Worm (Caenorhabditis elegans) whole organism, L1 larva: ENCODE measurements around the gene C13G5.2.
A peak's percentile ranks its signal among the peaks of the same experiment; 100 is the strongest.

Experiments used
- C04F5.9 ChIP-seq: sonication (generic microtip); optimal IDR thresholded peaks from 2 replicates; lab custom pipeline; 2016; ENCODE audit warnings: missing genetic modification characterization, missing compliant biosample characterization
- C34B4.2 ChIP-seq: sonication (generic microtip); optimal IDR thresholded peaks from 2 replicates; lab custom pipeline; 2017; ENCODE audit warnings: mild to moderate bottlenecking, missing genetic modification characterization, missing compliant biosample characterization
- Y116A8C.19 ChIP-seq: sonication (generic microtip); optimal IDR thresholded peaks from 2 replicates; lab custom pipeline; 2016; ENCODE audit warnings: missing compliant biosample characterization, missing genetic modification characterization, borderline replicate concordance
- aha-1 ChIP-seq: fragments of 150-350 bp; optimal IDR thresholded peaks from 2 replicates; lab custom pipeline; 2014; ENCODE audit warnings: missing biosample characterization, missing genetic modification characterization
- alr-1 ChIP-seq: fragments of 200-800 bp; sonication (Bioruptor generic); optimal IDR thresholded peaks from 2 replicates; lab custom pipeline; 2018; ENCODE audit warnings: borderline replicate concordance, mild to moderate bottlenecking, missing genetic modification characterization, missing compliant biosample characterization
- aly-2 ChIP-seq: fragments of 150-350 bp; optimal IDR thresholded peaks from 2 replicates; lab custom pipeline; 2014; ENCODE audit warnings: missing biosample characterization, missing genetic modification characterization
- ama-1 ChIP-seq: fragments of 150-350 bp; optimal IDR thresholded peaks from 2 replicates; lab custom pipeline; 2014
- ceh-82 ChIP-seq, 3 experiments: fragments of 150-350 bp in 1 of 3; sonication (generic microtip) in 2 of 3; optimal IDR thresholded peaks; 2 replicates each; lab custom pipeline; 2014 to 2017; ENCODE audit warnings: missing biosample characterization in 3 of 3, missing genetic modification characterization in 3 of 3
- ces-1 ChIP-seq: fragments of 150-350 bp; optimal IDR thresholded peaks from 2 replicates; lab custom pipeline; 2014; ENCODE audit warnings: missing biosample characterization, missing genetic modification reagents, missing genetic modification characterization
- dpl-1 ChIP-seq, 3 experiments: fragments of 150-350 bp in 2 of 3; sonication (generic microtip) in 1 of 3; optimal IDR thresholded peaks; 2 replicates each; lab custom pipeline; 2014 to 2017; ENCODE audit warnings: missing biosample characterization in 3 of 3, missing genetic modification characterization in 3 of 3, missing genetic modification reagents in 3 of 3
- efl-1 ChIP-seq, 4 experiments: fragments of 150-350 bp; optimal IDR thresholded peaks in 3 of 4; peaks in 1 of 4; 1 replicate in 1 of 4; 2 replicates in 3 of 4; lab custom pipeline; 2014; ENCODE audit warnings: missing biosample characterization in 2 of 4, missing genetic modification characterization in 2 of 4, missing genetic modification reagents in 2 of 4
- egl-27 ChIP-seq, 2 experiments: fragments of 150-350 bp in 1 of 2; sonication (generic microtip); optimal IDR thresholded peaks; 3 replicates each; lab custom pipeline; 2017 to 2018; ENCODE audit warnings: missing biosample characterization in 2 of 2, missing genetic modification characterization in 2 of 2, missing genetic modification reagents in 2 of 2
- elt-2 ChIP-seq: sonication (generic microtip); optimal IDR thresholded peaks from 2 replicates; lab custom pipeline; 2016; ENCODE audit warnings: missing genetic modification characterization, mild to moderate bottlenecking, inconsistent platforms, missing compliant biosample characterization, missing genetic modification reagents
- elt-3 ChIP-seq, 6 experiments: fragments of 150-350 bp in 1 of 6; sonication (generic microtip); optimal IDR thresholded peaks; 2 replicates each; lab custom pipeline; 2017 to 2018; ENCODE audit warnings: missing biosample characterization in 6 of 6, missing genetic modification characterization in 6 of 6, inconsistent platforms in 1 of 6
- fkh-10 ChIP-seq: sonication (generic microtip); optimal IDR thresholded peaks from 2 replicates; lab custom pipeline; 2017; ENCODE audit warnings: missing biosample characterization, missing genetic modification reagents, missing genetic modification characterization
- fkh-8 ChIP-seq: sonication (generic microtip); optimal IDR thresholded peaks from 2 replicates; lab custom pipeline; 2016; ENCODE audit warnings: mild to moderate bottlenecking, missing genetic modification characterization, missing compliant biosample characterization
- fos-1 ChIP-seq: fragments of 150-350 bp; optimal IDR thresholded peaks from 2 replicates; lab custom pipeline; 2014; ENCODE audit warnings: missing biosample characterization, missing genetic modification characterization
- grh-1 ChIP-seq: fragments of 200-800 bp; sonication (Bioruptor generic); IDR thresholded peaks from 2 replicates; pipeline ENCODE4 v1.3.6; 2022; ENCODE audit warnings: missing genetic modification reagents, missing genetic modification characterization, missing compliant biosample characterization
- hlh-17 ChIP-seq: fragments of 200-800 bp; sonication (Bioruptor generic); optimal IDR thresholded peaks from 2 replicates; lab custom pipeline; 2018; ENCODE audit warnings: missing genetic modification characterization, mild to moderate bottlenecking, missing compliant biosample characterization, moderate library complexity, borderline replicate concordance
- hlh-4 ChIP-seq: sonication (generic microtip); optimal IDR thresholded peaks from 2 replicates; lab custom pipeline; 2016; ENCODE audit warnings: mild to moderate bottlenecking, missing genetic modification characterization, missing compliant biosample characterization
- hpl-2 ChIP-seq: fragments of 150-350 bp; optimal IDR thresholded peaks from 2 replicates; lab custom pipeline; 2014; ENCODE audit warnings: missing biosample characterization, missing genetic modification reagents, missing genetic modification characterization
- irx-1 ChIP-seq: sonication (generic microtip); optimal IDR thresholded peaks from 2 replicates; lab custom pipeline; 2016; ENCODE audit warnings: missing genetic modification characterization, missing compliant biosample characterization
- isw-1 ChIP-seq: fragments of 200-800 bp; sonication (Bioruptor generic); IDR thresholded peaks from 2 replicates; pipeline ENCODE4 v1.3.6; 2022; ENCODE audit warnings: missing genetic modification characterization, missing compliant biosample characterization
- jun-1 ChIP-seq: fragments of 150-350 bp; optimal IDR thresholded peaks from 2 replicates; lab custom pipeline; 2014; ENCODE audit warnings: missing biosample characterization, missing genetic modification reagents, missing genetic modification characterization
- lin-15B ChIP-seq: fragments of 150-350 bp; sonication (generic microtip); optimal IDR thresholded peaks from 3 replicates; lab custom pipeline; 2014; ENCODE audit warnings: missing biosample characterization, missing genetic modification characterization
- lin-39 ChIP-seq: fragments of 150-350 bp; optimal IDR thresholded peaks from 2 replicates; lab custom pipeline; 2014; ENCODE audit warnings: missing biosample characterization, missing genetic modification reagents, missing genetic modification characterization
- lsy-2 ChIP-seq, 2 experiments: fragments of 150-350 bp; optimal IDR thresholded peaks; 2 replicates each; lab custom pipeline; 2014; ENCODE audit warnings: missing biosample characterization in 2 of 2, missing genetic modification characterization in 2 of 2
- mab-9 ChIP-seq: fragments of 200-800 bp; sonication (Bioruptor generic); IDR thresholded peaks from 2 replicates; pipeline ENCODE4 v1.3.6; 2022; ENCODE audit warnings: missing genetic modification reagents, missing genetic modification characterization, missing compliant biosample characterization
- mdl-1 ChIP-seq, 2 experiments: fragments of 150-350 bp; optimal IDR thresholded peaks; 2 replicates each; lab custom pipeline; 2014 to 2017; ENCODE audit warnings: missing biosample characterization in 2 of 2, missing genetic modification characterization in 2 of 2, inconsistent platforms in 1 of 2
- nhr-12 ChIP-seq: sonication (generic microtip); optimal IDR thresholded peaks from 2 replicates; lab custom pipeline; 2017; ENCODE audit warnings: missing biosample characterization, missing genetic modification characterization
- nhr-20 ChIP-seq: sonication (generic microtip); optimal IDR thresholded peaks from 2 replicates; lab custom pipeline; 2016; ENCODE audit warnings: mild to moderate bottlenecking, missing genetic modification characterization, missing compliant biosample characterization
- nhr-237 ChIP-seq: fragments of 150-350 bp; optimal IDR thresholded peaks from 2 replicates; lab custom pipeline; 2014; ENCODE audit warnings: missing biosample characterization, missing genetic modification characterization
- nhr-28 ChIP-seq: fragments of 150-350 bp; optimal IDR thresholded peaks from 2 replicates; lab custom pipeline; 2014; ENCODE audit warnings: missing biosample characterization, missing genetic modification characterization
- nhr-47 ChIP-seq: sonication (generic microtip); optimal IDR thresholded peaks from 2 replicates; lab custom pipeline; 2016; ENCODE audit warnings: mild to moderate bottlenecking, missing genetic modification characterization, moderate library complexity, missing compliant biosample characterization
- nhr-71 ChIP-seq: sonication (generic microtip); optimal IDR thresholded peaks from 2 replicates; lab custom pipeline; 2016; ENCODE audit warnings: mild to moderate bottlenecking, missing genetic modification characterization, moderate library complexity, missing compliant biosample characterization
- nhr-76 ChIP-seq: sonication (generic microtip); optimal IDR thresholded peaks from 2 replicates; lab custom pipeline; 2017; ENCODE audit warnings: missing biosample characterization, missing genetic modification characterization
- nhr-84 ChIP-seq: sonication (generic microtip); optimal IDR thresholded peaks from 2 replicates; lab custom pipeline; 2017; ENCODE audit warnings: missing biosample characterization, missing genetic modification characterization
- pag-3 ChIP-seq: sonication (generic microtip); optimal IDR thresholded peaks from 2 replicates; lab custom pipeline; 2017; ENCODE audit warnings: missing genetic modification characterization, mild to moderate bottlenecking, missing compliant biosample characterization, antibody characterized with exemption, borderline replicate concordance; ENCODE audit not compliant: insufficient read depth
- pax-3 ChIP-seq: fragments of 200-800 bp; sonication (Bioruptor generic); optimal IDR thresholded peaks from 2 replicates; lab custom pipeline; 2018; ENCODE audit warnings: mild to moderate bottlenecking, missing genetic modification characterization, moderate library complexity, missing compliant biosample characterization
- pqm-1 ChIP-seq: sonication (generic microtip); optimal IDR thresholded peaks from 3 replicates; lab custom pipeline; 2017; ENCODE audit warnings: missing biosample characterization, missing genetic modification characterization
- rnt-1 ChIP-seq: sonication (generic microtip); optimal IDR thresholded peaks from 2 replicates; lab custom pipeline; 2016; ENCODE audit warnings: mild to moderate bottlenecking, missing genetic modification characterization, moderate library complexity, missing compliant biosample characterization
- skn-1 ChIP-seq: fragments of 150-350 bp; optimal IDR thresholded peaks from 2 replicates; lab custom pipeline; 2014; ENCODE audit warnings: missing biosample characterization, missing genetic modification characterization
- snpc-4 ChIP-seq: fragments of 150-350 bp; optimal IDR thresholded peaks from 2 replicates; lab custom pipeline; 2014; ENCODE audit warnings: missing biosample characterization, missing genetic modification characterization
- sox-4 ChIP-seq: sonication (generic microtip); optimal IDR thresholded peaks from 2 replicates; lab custom pipeline; 2016; ENCODE audit warnings: missing genetic modification characterization, missing compliant biosample characterization
- swsn-7 ChIP-seq: sonication (generic microtip); optimal IDR thresholded peaks from 2 replicates; lab custom pipeline; 2016; ENCODE audit warnings: missing genetic modification characterization, missing compliant biosample characterization
- tlp-1 ChIP-seq: fragments of 150-350 bp; optimal IDR thresholded peaks from 2 replicates; lab custom pipeline; 2014; ENCODE audit warnings: missing biosample characterization, missing genetic modification characterization
- unc-130 ChIP-seq: fragments of 150-350 bp; optimal IDR thresholded peaks from 2 replicates; lab custom pipeline; 2017; ENCODE audit warnings: missing biosample characterization, missing genetic modification characterization, inconsistent platforms
- unc-30 ChIP-seq: sonication (generic microtip); optimal IDR thresholded peaks from 2 replicates; lab custom pipeline; 2017; ENCODE audit warnings: missing biosample characterization, missing genetic modification characterization
- unc-86 ChIP-seq: sonication (generic microtip); optimal IDR thresholded peaks from 2 replicates; lab custom pipeline; 2016; ENCODE audit warnings: missing genetic modification characterization, missing compliant biosample characterization
- xbp-1 ChIP-seq: sonication (generic microtip); optimal IDR thresholded peaks from 2 replicates; lab custom pipeline; 2016; ENCODE audit warnings: missing genetic modification characterization, missing compliant biosample characterization
- zag-1 ChIP-seq: fragments of 150-350 bp; optimal IDR thresholded peaks from 2 replicates; lab custom pipeline; 2014; ENCODE audit warnings: missing biosample characterization, missing genetic modification characterization
- ztf-11 ChIP-seq, 2 experiments: sonication (generic microtip); optimal IDR thresholded peaks; 2 replicates each; lab custom pipeline; 2016 to 2017; ENCODE audit warnings: missing genetic modification characterization in 2 of 2, missing biosample characterization in 1 of 2, missing compliant biosample characterization in 1 of 2
- ztf-4 ChIP-seq: fragments of 150-350 bp; optimal IDR thresholded peaks from 2 replicates; lab custom pipeline; 2014; ENCODE audit warnings: missing biosample characterization, missing genetic modification characterization

The C13G5.2 gene

DNA sequence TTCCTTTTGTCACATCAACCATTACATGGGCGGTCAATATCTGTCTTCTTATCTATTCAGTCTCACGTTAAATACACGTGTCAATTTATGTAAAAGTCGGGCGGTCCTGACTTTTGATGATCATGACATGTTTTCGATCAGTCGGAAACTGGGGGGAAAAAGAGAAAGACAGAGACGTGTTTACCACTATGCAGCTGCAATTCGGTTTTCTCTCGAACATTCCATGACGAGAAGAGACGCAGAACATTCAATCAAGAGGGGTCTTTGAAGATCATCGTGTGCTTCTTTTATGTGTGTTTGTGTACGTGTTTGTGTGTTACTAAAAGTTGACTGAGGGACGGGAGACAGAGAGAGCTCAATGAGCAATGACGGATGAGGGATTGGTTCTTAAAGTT is 40.1 kb upstream of the C13G5.2 start (continued):
- TF ChIP-seq fos-1 (tag; lab: Kevin White, UChicago) = peak; percentile 83
- TF ChIP-seq fkh-10 (GFP tag; lab: Kevin White, UChicago) = no peak
- TF ChIP-seq grh-1 (GFP tag; lab: Robert Waterston, UW) = peak; percentile 74
- peak; percentile 71 for TF ChIP-seq C04F5.9 (tag; lab: Kevin White, UChicago)
- TF ChIP-seq nhr-28 (tag; lab: Kevin White, UChicago) = no peak
- no peak for TF ChIP-seq unc-30 (tag; lab: Kevin White, UChicago)
- TF ChIP-seq lsy-2 (tag; optimal IDR thresholded peaks at IDR 0.05; lab: Kevin White, UChicago) = peak; percentile 80 to 90
- peak; percentile 66 for TF ChIP-seq nhr-237 (tag; lab: Kevin White, UChicago)
- no peak for TF ChIP-seq unc-86 (tag; lab: Kevin White, UChicago)
- peak; percentile 85 for TF ChIP-seq C34B4.2 (tag; lab: Kevin White, UChicago)
- peak; percentile 62; the same call in 1 of the 2 replicates for TF ChIP-seq mab-9
- no peak for TF ChIP-seq sox-4 (tag; lab: Kevin White, UChicago)
- peak; percentile 80 for TF ChIP-seq nhr-84 (tag; lab: Kevin White, UChicago)
- no peak for TF ChIP-seq hlh-4
- peak; percentile 55 for TF ChIP-seq pag-3 (tag; lab: Kevin White, UChicago)
- TF ChIP-seq isw-1 (GFP tag; lab: Robert Waterston, UW) = no peak
- no peak for TF ChIP-seq nhr-12 (tag; lab: Kevin White, UChicago)
- peak in 5 of 6 experiments; percentile 63 to 95 (median 91) for TF ChIP-seq elt-3 (tag; optimal IDR thresholded peaks at IDR 0.05; lab: Kevin White, UChicago)
- TF ChIP-seq mdl-1 (tag; optimal IDR thresholded peaks at IDR 0.05; lab: Kevin White, UChicago) = peak in 1 of 2 experiments; percentile 95
- TF ChIP-seq zag-1 (tag; lab: Kevin White, UChicago) = no peak
- peak; percentile 52 for TF ChIP-seq fkh-8 (tag; lab: Kevin White, UChicago)
- TF ChIP-seq xbp-1 (tag; lab: Kevin White, UChicago) = peak; percentile 88
- TF ChIP-seq rnt-1 (tag; lab: Kevin White, UChicago) = peak; percentile 87
- peak; percentile 76 for TF ChIP-seq snpc-4 (tag; lab: Kevin White, UChicago)
- TF ChIP-seq ces-1 (GFP tag; lab: Kevin White, UChicago) = no peak
- TF ChIP-seq alr-1 (tag; lab: Kevin White, UChicago) = no peak
- no peak for TF ChIP-seq pqm-1 (tag; lab: Kevin White, UChicago)
- no peak for TF ChIP-seq tlp-1 (tag; lab: Kevin White, UChicago)
- TF ChIP-seq Y116A8C.19 (tag; lab: Kevin White, UChicago) = no peak
- peak; percentile 24 to 56 (median 47) for TF ChIP-seq ceh-82 (tag; optimal IDR thresholded peaks at IDR 0.05; lab: Kevin White, UChicago)
- TF ChIP-seq nhr-76 (tag; lab: Kevin White, UChicago) = no peak
- peak; percentile 57 to 65 for TF ChIP-seq efl-1 (optimal IDR thresholded peaks at IDR 0.05; lab: Kevin White, UChicago)
- TF ChIP-seq efl-1 (GFP tag; optimal IDR thresholded peaks at IDR 0.05 in 1 of 2; lab: Kevin White, UChicago) = peak; percentile 47 to 95
- TF ChIP-seq aha-1 = peak; percentile 34
- TF ChIP-seq ztf-11 (tag; optimal IDR thresholded peaks at IDR 0.05; lab: Kevin White, UChicago) = no peak
- TF ChIP-seq aly-2 (tag; lab: Kevin White, UChicago) = peak; percentile 32
- peak; percentile 55 for TF ChIP-seq skn-1 (tag; lab: Kevin White, UChicago)
- no peak for TF ChIP-seq lin-15B (tag; lab: Kevin White, UChicago)
- TF ChIP-seq nhr-71 = peak; percentile 99
- peak; percentile 91 for TF ChIP-seq ama-1 (lab: Kevin White, UChicago)
- peak; percentile 69 for TF ChIP-seq jun-1 (tag; lab: Kevin White, UChicago)
- TF ChIP-seq egl-27 (tag; optimal IDR thresholded peaks at IDR 0.05; lab: Kevin White, UChicago) = peak; percentile 49 to 55
- peak; percentile 87 for TF ChIP-seq nhr-47 (tag; lab: Kevin White, UChicago)
- no peak for TF ChIP-seq pax-3 (tag; lab: Kevin White, UChicago)
- peak; percentile 88 for TF ChIP-seq swsn-7 (tag; lab: Kevin White, UChicago)
- TF ChIP-seq nhr-20 (tag; lab: Kevin White, UChicago) = peak; percentile 98
- TF ChIP-seq irx-1 (tag; lab: Kevin White, UChicago) = peak; percentile 83
- TF ChIP-seq hlh-17 (GFP tag; lab: Kevin White, UChicago) = no peak
- peak; percentile 96 for TF ChIP-seq unc-130 (tag; lab: Kevin White, UChicago)
- TF ChIP-seq ztf-4 (tag; lab: Kevin White, UChicago) = peak; percentile 89
- peak; percentile 68 for TF ChIP-seq hpl-2 (GFP tag; lab: Kevin White, UChicago)
- TF ChIP-seq elt-2 (tag; lab: Kevin White, UChicago) = peak; percentile 96
- peak; percentile 32 for TF ChIP-seq lin-39 (tag; lab: Kevin White, UChicago)
- peak; percentile 38 to 68 (median 57) for TF ChIP-seq dpl-1 (GFP tag; optimal IDR thresholded peaks at IDR 0.05; lab: Kevin White, UChicago)
